Fruit fly (Drosophila melanogaster) whole organism, embryonic: ENCODE data around the gene BomBc3.

Experiments used
- Blimp-1 ChIP-seq: fragments of 200-800 bp; sonication (Bioruptor generic); optimal IDR thresholded peaks from 3 replicates; lab custom pipeline; 2018; ENCODE audit warnings: missing biosample characterization, missing genetic modification characterization, mild to moderate bottlenecking, moderate library complexity, missing genetic modification reagents
- CG10267 ChIP-seq: fragments of 200-800 bp; sonication (Bioruptor generic); optimal IDR thresholded peaks from 2 replicates; lab custom pipeline; 2018; ENCODE audit warnings: missing biosample characterization, mild to moderate bottlenecking, missing genetic modification characterization, moderate library complexity
- CG11093 ChIP-seq: fragments of 200-800 bp; sonication (Bioruptor generic); IDR thresholded peaks from 3 replicates; pipeline ENCODE4 v1.3.6; 2022; ENCODE audit warnings: missing biosample characterization, missing genetic modification characterization
- CG12236 ChIP-seq: fragments of 200-800 bp; sonication (Bioruptor generic); optimal IDR thresholded peaks from 2 replicates; lab custom pipeline; 2016; ENCODE audit warnings: missing biosample characterization, missing genetic modification characterization
- CG17186 ChIP-seq: fragments of 200-800 bp; sonication (Bioruptor generic); optimal IDR thresholded peaks from 3 replicates; lab custom pipeline; 2017; ENCODE audit warnings: missing biosample characterization, missing genetic modification reagents, missing genetic modification characterization
- CG17361 ChIP-seq: fragments of 200-800 bp; sonication (Bioruptor generic); IDR thresholded peaks from 3 replicates; pipeline ENCODE4 v1.3.6; 2022; ENCODE audit warnings: missing biosample characterization, missing genetic modification characterization
- CG2199 ChIP-seq: fragments of 200-800 bp; sonication (Bioruptor generic); IDR thresholded peaks from 3 replicates; pipeline ENCODE4 v1.3.6; 2022; ENCODE audit warnings: missing biosample characterization, missing genetic modification characterization
- CG31441 ChIP-seq: fragments of 200-800 bp; sonication (Bioruptor generic); IDR thresholded peaks from 2 replicates; pipeline ENCODE4 v1.3.6; 2022; ENCODE audit warnings: missing biosample characterization, missing genetic modification characterization
- CG3163 ChIP-seq: fragments of 200-800 bp; sonication (Bioruptor generic); optimal IDR thresholded peaks from 3 replicates; lab custom pipeline; 2016; ENCODE audit warnings: missing biosample characterization, missing genetic modification characterization
- CG4360 ChIP-seq: fragments of 200-800 bp; sonication (Bioruptor generic); IDR thresholded peaks from 2 replicates; pipeline ENCODE4 v1.3.6; 2022; ENCODE audit warnings: missing biosample characterization, missing genetic modification characterization
- CG7786 ChIP-seq: fragments of 200-800 bp; sonication (Bioruptor generic); optimal IDR thresholded peaks from 2 replicates; lab custom pipeline; 2016; ENCODE audit warnings: missing biosample characterization, missing genetic modification characterization
- CG8089 ChIP-seq: fragments of 200-800 bp; sonication (Bioruptor generic); optimal IDR thresholded peaks from 3 replicates; lab custom pipeline; 2016; ENCODE audit warnings: missing biosample characterization, missing genetic modification characterization
- CG8290 ChIP-seq, 3 experiments: fragments of 200-800 bp; sonication (Bioruptor generic); optimal IDR thresholded peaks; 2 replicates each; lab custom pipeline; 2016 to 2019; ENCODE audit warnings: missing biosample characterization in 3 of 3, missing genetic modification characterization in 3 of 3, mild to moderate bottlenecking in 2 of 3, moderate library complexity in 1 of 3
- CG8924 ChIP-seq: fragments of 200-800 bp; optimal IDR thresholded peaks from 3 replicates; lab custom pipeline; 2019; ENCODE audit warnings: missing biosample characterization, mild to moderate bottlenecking, missing genetic modification characterization, moderate library complexity
- CG9797 ChIP-seq: fragments of 200-800 bp; sonication (Bioruptor generic); optimal IDR thresholded peaks from 3 replicates; lab custom pipeline; 2018; ENCODE audit warnings: missing biosample characterization, mild to moderate bottlenecking, missing genetic modification characterization
- Camta ChIP-seq: fragments of 200-800 bp; sonication (Bioruptor generic); optimal IDR thresholded peaks from 2 replicates; lab custom pipeline; 2016; ENCODE audit warnings: missing biosample characterization, missing genetic modification characterization
- Deaf1 ChIP-seq: fragments of 200-800 bp; optimal IDR thresholded peaks from 3 replicates; lab custom pipeline; 2019; ENCODE audit warnings: missing biosample characterization, mild to moderate bottlenecking, missing genetic modification characterization, moderate library complexity
- HLH4C ChIP-seq: fragments of 200-800 bp; sonication (Bioruptor generic); IDR thresholded peaks from 3 replicates; pipeline ENCODE4 v1.3.6; 2022; ENCODE audit warnings: missing biosample characterization, missing genetic modification characterization; ENCODE audit not compliant: partially characterized antibody
- Hand ChIP-seq: fragments of 200-800 bp; sonication (Bioruptor generic); optimal IDR thresholded peaks from 2 replicates; lab custom pipeline; 2017; ENCODE audit warnings: mild to moderate bottlenecking, missing biosample characterization, missing genetic modification reagents, missing genetic modification characterization
- Hey ChIP-seq: fragments of 200-800 bp; sonication (Bioruptor generic); optimal IDR thresholded peaks from 3 replicates; lab custom pipeline; 2018; ENCODE audit warnings: missing biosample characterization, mild to moderate bottlenecking, missing genetic modification characterization
- HmgZ ChIP-seq: fragments of 200-800 bp; sonication (Bioruptor generic); optimal IDR thresholded peaks from 2 replicates; lab custom pipeline; 2018; ENCODE audit warnings: missing biosample characterization, mild to moderate bottlenecking, missing genetic modification characterization
- Hr51 ChIP-seq, 2 experiments: fragments of 200-800 bp; sonication (Bioruptor generic); optimal IDR thresholded peaks; 2 replicates in 1 of 2; 3 replicates in 1 of 2; lab custom pipeline; 2016 to 2018; ENCODE audit warnings: missing biosample characterization in 2 of 2, missing genetic modification characterization in 2 of 2, mild to moderate bottlenecking in 1 of 2, moderate library complexity in 1 of 2
- Jarid2 ChIP-seq: fragments of 200-800 bp; sonication (Bioruptor generic); optimal IDR thresholded peaks from 3 replicates; lab custom pipeline; 2017; ENCODE audit warnings: mild to moderate bottlenecking, missing biosample characterization, missing genetic modification reagents, missing genetic modification characterization
- Kr ChIP-seq: fragments of 200-800 bp; sonication (Bioruptor generic); optimal IDR thresholded peaks from 2 replicates; lab custom pipeline; 2017; ENCODE audit warnings: missing biosample characterization, mild to moderate bottlenecking, missing genetic modification characterization
- Med ChIP-seq: fragments of 200-800 bp; sonication (Bioruptor generic); peaks from one replicate; lab custom pipeline; 2016; ENCODE audit warnings: missing biosample characterization, missing genetic modification characterization, mild to moderate bottlenecking, inconsistent platforms, moderate library complexity
- NC2α ChIP-seq: fragments of 200-800 bp; sonication (Bioruptor generic); optimal IDR thresholded peaks from 2 replicates; lab custom pipeline; 2016; ENCODE audit warnings: missing biosample characterization, missing genetic modification characterization
- Ptx1 ChIP-seq: fragments of 200-800 bp; sonication (Bioruptor generic); IDR thresholded peaks from 2 replicates; pipeline ENCODE4 v1.3.6; 2022; ENCODE audit warnings: missing biosample characterization, missing genetic modification characterization
- Sry-β ChIP-seq: fragments of 200-800 bp; sonication (Bioruptor generic); optimal IDR thresholded peaks from 2 replicates; lab custom pipeline; 2018; ENCODE audit warnings: missing biosample characterization, mild to moderate bottlenecking, missing genetic modification characterization, moderate library complexity
- Trl ChIP-seq, 3 experiments: fragments of >200 bp in 2 of 3; fragments of 200-800 bp in 1 of 3; sonication (Bioruptor generic) in 1 of 3; optimal IDR thresholded peaks; 2 replicates in 1 of 3; 3 replicates in 2 of 3; lab custom pipeline; 2016 to 2017; ENCODE audit warnings: missing biosample characterization in 1 of 3, missing genetic modification characterization in 1 of 3
- ase ChIP-seq: fragments of 200-800 bp; sonication (Bioruptor generic); IDR thresholded peaks from 3 replicates; pipeline ENCODE4 v1.3.6; 2022; ENCODE audit warnings: missing biosample characterization, missing genetic modification characterization
- cad ChIP-seq: fragments of >200 bp; optimal IDR thresholded peaks from 2 replicates; lab custom pipeline; 2017; ENCODE audit warnings: missing biosample characterization, missing genetic modification characterization
- cato ChIP-seq: fragments of 200-800 bp; sonication (Bioruptor generic); optimal IDR thresholded peaks from 2 replicates; lab custom pipeline; 2016; ENCODE audit warnings: missing biosample characterization, missing genetic modification characterization, borderline replicate concordance
- chm ChIP-seq: fragments of 200-800 bp; sonication (Bioruptor generic); IDR thresholded peaks from 2 replicates; pipeline ENCODE4 v1.3.6; 2022; ENCODE audit warnings: missing biosample characterization, missing genetic modification characterization
- ci ChIP-seq: fragments of 200-800 bp; sonication (Bioruptor generic); IDR thresholded peaks from 3 replicates; pipeline ENCODE4 v1.3.6; 2022; ENCODE audit warnings: missing biosample characterization, missing genetic modification characterization
- corto ChIP-seq: fragments of 200-800 bp; sonication (Bioruptor generic); optimal IDR thresholded peaks from 2 replicates; lab custom pipeline; 2016; ENCODE audit warnings: missing biosample characterization, mild to moderate bottlenecking, missing genetic modification characterization, moderate library complexity
- fu2 ChIP-seq: fragments of 200-800 bp; sonication (Bioruptor generic); optimal IDR thresholded peaks from 2 replicates; lab custom pipeline; 2016; ENCODE audit warnings: missing biosample characterization, missing genetic modification characterization
- gem ChIP-seq: fragments of 200-800 bp; sonication (Bioruptor generic); optimal IDR thresholded peaks from 2 replicates; lab custom pipeline; 2019; ENCODE audit warnings: missing biosample characterization, mild to moderate bottlenecking, missing genetic modification characterization, moderate library complexity
- ind ChIP-seq: fragments of 200-800 bp; sonication (Bioruptor generic); optimal IDR thresholded peaks from 3 replicates; lab custom pipeline; 2016; ENCODE audit warnings: missing biosample characterization, missing genetic modification characterization
- jing ChIP-seq: fragments of 200-800 bp; sonication (Bioruptor generic); optimal IDR thresholded peaks from 2 replicates; lab custom pipeline; 2018; ENCODE audit warnings: missing biosample characterization, mild to moderate bottlenecking, missing genetic modification characterization
- lbe ChIP-seq: fragments of 200-800 bp; sonication (Bioruptor generic); optimal IDR thresholded peaks from 2 replicates; lab custom pipeline; 2016; ENCODE audit warnings: missing biosample characterization, mild to moderate bottlenecking, missing genetic modification characterization
- lilli ChIP-seq: fragments of 200-800 bp; sonication (Bioruptor generic); optimal IDR thresholded peaks from 3 replicates; lab custom pipeline; 2016; ENCODE audit warnings: missing biosample characterization, missing genetic modification characterization
- psq ChIP-seq: fragments of 200-800 bp; sonication (Bioruptor generic); optimal IDR thresholded peaks from 2 replicates; lab custom pipeline; 2017; ENCODE audit warnings: missing biosample characterization, missing genetic modification characterization
- ranshi ChIP-seq: fragments of 200-800 bp; sonication (Bioruptor generic); IDR thresholded peaks from 2 replicates; pipeline ENCODE4 v1.3.6; 2022; ENCODE audit warnings: missing biosample characterization, missing genetic modification characterization
- sd ChIP-seq: fragments of 200-800 bp; sonication (Bioruptor generic); optimal IDR thresholded peaks from 3 replicates; lab custom pipeline; 2018; ENCODE audit warnings: missing biosample characterization, mild to moderate bottlenecking, missing genetic modification characterization, moderate library complexity
- sens ChIP-seq: fragments of 200-800 bp; sonication (Bioruptor generic); peaks from one replicate; lab custom pipeline; 2016; ENCODE audit warnings: missing biosample characterization, missing genetic modification characterization
- vvl ChIP-seq: fragments of 200-800 bp; sonication (Bioruptor generic); IDR thresholded peaks from 2 replicates; pipeline ENCODE4 v1.3.6; 2022; ENCODE audit warnings: missing biosample characterization, missing genetic modification characterization
- zen ChIP-seq: fragments of 200-800 bp; sonication (Bioruptor generic); optimal IDR thresholded peaks from 3 replicates; lab custom pipeline; 2018; ENCODE audit warnings: missing biosample characterization, mild to moderate bottlenecking, missing genetic modification characterization, moderate library complexity
- zen2 ChIP-seq: fragments of 200-800 bp; sonication (Bioruptor generic); IDR thresholded peaks from 3 replicates; pipeline ENCODE4 v1.3.6; 2022; ENCODE audit warnings: missing biosample characterization, missing genetic modification characterization; ENCODE audit not compliant: partially characterized antibody

BomBc3 gene

dm6 chr3R:22041625-22042282 is 45.1 kb upstream of the BomBc3 start, which contains the start of gene how (continued):
- TF ChIP-seq fu2 = peak; percentile 3
- TF ChIP-seq NC2α (GFP tag; lab: Kevin White, UChicago) = peak; percentile 20
- peak; percentile 84 for TF ChIP-seq CG17186 (GFP tag; lab: Kevin White, UChicago)
- TF ChIP-seq CG12236 (GFP tag; lab: Kevin White, UChicago) = no peak
- TF ChIP-seq ind = peak; percentile 23
- peak; percentile 47 for TF ChIP-seq CG8290 (GFP tag; optimal IDR thresholded peaks at IDR 0.05; lab: Kevin White, UChicago)
- peak in 1 of 2 experiments; percentile 48 for TF ChIP-seq CG8290 (tag; optimal IDR thresholded peaks at IDR 0.05; lab: Kevin White, UChicago)
- peak; percentile 40 for TF ChIP-seq CG10267
- TF ChIP-seq Camta = peak; percentile 41
- no peak for TF ChIP-seq CG7786 (GFP tag; lab: Kevin White, UChicago)
- peak; percentile 1 for TF ChIP-seq zen (tag; lab: Kevin White, UChicago)
- TF ChIP-seq chm = peak; percentile 83
- 0 out of 3 replicates have a peak, but pooled peaks have one; percentile 24 for TF ChIP-seq CG17361
- peak; percentile 30 for TF ChIP-seq gem (tag; lab: Kevin White, UChicago)
- peak; percentile 9 to 31 for TF ChIP-seq Hr51 (GFP tag; optimal IDR thresholded peaks at IDR 0.05; lab: Kevin White, UChicago)
- peak; percentile 78 for TF ChIP-seq HmgZ (tag; lab: Kevin White, UChicago)
- TF ChIP-seq jing (GFP tag; lab: Kevin White, UChicago) = no peak
- TF ChIP-seq Ptx1 (GFP tag; lab: Robert Waterston, UW) = peak; percentile 53
- peak; percentile 17 for TF ChIP-seq Blimp-1
- peak; percentile 93 for TF ChIP-seq Jarid2
- TF ChIP-seq lilli (GFP tag; lab: Kevin White, UChicago) = peak; percentile 45
- no peak for TF ChIP-seq cato
- peak; percentile 18 for TF ChIP-seq CG9797 (GFP tag; lab: Kevin White, UChicago)
- TF ChIP-seq CG8089 = no peak
- TF ChIP-seq psq (GFP tag; lab: Kevin White, UChicago) = peak; percentile 7

- TF ChIP-seq ranshi (no peak), Hand (GFP tag; lab: Kevin White, UChicago) (no peak), CG4360 (peak; percentile 72), vvl (GFP tag; lab: Robert Waterston, UW) (peak; percentile 27; the same call in 1 of the 2 replicates), Trl (optimal IDR thresholded peaks at IDR 0.05; lab: Kevin White, UChicago) (peak; percentile 78 to 92), Trl (GFP tag; optimal IDR thresholded peaks at IDR 0.05; lab: Kevin White, UChicago) (no peak), CG3163 (GFP tag; lab: Kevin White, UChicago) (peak; percentile 24), HLH4C (GFP tag; lab: Robert Waterston, UW) (peak; percentile 1; the same call in 1 of the 3 replicates), Sry-β (GFP tag; lab: Kevin White, UChicago) (no peak), corto (GFP tag; lab: Kevin White, UChicago) (peak; percentile 31), Hey (tag; lab: Kevin White, UChicago) (no peak), Kr (GFP tag; lab: Kevin White, UChicago) (no peak), CG8924 (tag; lab: Kevin White, UChicago) (peak; percentile 12), CG11093 (GFP tag; lab: Robert Waterston, UW) (no peak), CG31441 (GFP tag; lab: Robert Waterston, UW) (0 out of 2 replicates have a peak, but pooled peaks have one; percentile 6), CG2199 (GFP tag; lab: Robert Waterston, UW) (peak; percentile 11; the same call in 1 of the 3 replicates), cad (peak; percentile 44), Jarid2 (peak; percentile 77), sd (tag; lab: Kevin White, UChicago) (peak; percentile 95), lbe (GFP tag; lab: Kevin White, UChicago) (peak; percentile 27), Deaf1 (tag; lab: Kevin White, UChicago) (peak; percentile 2), ase (GFP tag; lab: Robert Waterston, UW) (no peak), ci (GFP tag; lab: Robert Waterston, UW) (no peak), zen2 (peak; percentile 23; the same call in 1 of the 3 replicates), Med (GFP tag; lab: Kevin White, UChicago) (peak; percentile 20), sens (GFP tag; lab: Kevin White, UChicago) (peak; percentile 40)
These were observed 44.5 kb upstream of the BomBc3 start for dm6 chr3R:22042283-22042875.
